Worm (Caenorhabditis elegans) whole organism, young adult: ENCODE measurements around the gene fbxc-47.

Source experiments
- F57A8.1 ChIP-seq: fragments of 200-800 bp; sonication (Bioruptor generic); optimal IDR thresholded peaks from 2 replicates; lab custom pipeline; 2018; ENCODE audit warnings: mild to moderate bottlenecking, missing genetic modification characterization, moderate library complexity, missing compliant biosample characterization
- F57C9.4 ChIP-seq: sonication (generic microtip); optimal IDR thresholded peaks from 2 replicates; lab custom pipeline; 2017; ENCODE audit warnings: mild to moderate bottlenecking, missing genetic modification characterization, missing compliant biosample characterization
- die-1 ChIP-seq: sonication (generic microtip); optimal IDR thresholded peaks from 2 replicates; lab custom pipeline; 2016; ENCODE audit warnings: missing genotype, mild to moderate bottlenecking, missing genetic modification characterization, missing compliant biosample characterization
- dox-1 ChIP-seq: fragments of 200-800 bp; sonication (Bioruptor generic); IDR thresholded peaks from 2 replicates; pipeline ENCODE4 v1.3.6; 2022; ENCODE audit warnings: missing genetic modification reagents, missing genetic modification characterization, missing compliant biosample characterization
- lin-26 ChIP-seq: fragments of 200-800 bp; sonication (Bioruptor generic); IDR thresholded peaks from 2 replicates; pipeline ENCODE4 v1.3.6; 2022; ENCODE audit warnings: missing genetic modification reagents, missing genetic modification characterization, missing compliant biosample characterization
- nhr-90 ChIP-seq: sonication (generic microtip); optimal IDR thresholded peaks from 2 replicates; lab custom pipeline; 2016; ENCODE audit warnings: missing genotype, mild to moderate bottlenecking, missing genetic modification characterization, missing compliant biosample characterization
- ztf-26 ChIP-seq: sonication (generic microtip); optimal IDR thresholded peaks from 2 replicates; lab custom pipeline; 2017; ENCODE audit warnings: missing genetic modification characterization, missing compliant biosample characterization

DNA sequence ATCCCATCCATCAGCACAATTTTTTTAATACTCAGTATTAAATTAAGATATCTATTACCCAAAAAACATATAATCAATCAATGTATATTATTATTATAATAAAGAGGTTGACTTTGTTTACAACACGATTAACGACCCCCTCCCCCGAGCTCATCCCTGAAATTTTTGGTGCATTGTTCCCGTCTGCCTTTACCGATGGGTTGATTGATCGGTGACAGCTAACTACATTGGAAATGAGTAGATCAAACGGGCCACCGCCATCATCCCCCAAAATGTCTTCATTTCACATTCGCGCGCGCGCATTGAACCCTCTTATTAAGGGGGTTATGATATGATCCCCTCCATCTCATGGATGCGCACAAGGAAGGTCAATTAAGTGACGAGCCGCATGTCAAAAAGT is 45.5 kb upstream of the fbxc-47 start:
- no peak for TF ChIP-seq nhr-90 (tag; lab: Kevin White, UChicago)
- TF ChIP-seq die-1: no peak
- no peak for TF ChIP-seq F57C9.4 (tag; lab: Kevin White, UChicago)
- TF ChIP-seq ztf-26 (tag; lab: Kevin White, UChicago): no peak
- no peak for TF ChIP-seq dox-1 (GFP tag; lab: Robert Waterston, UW)
- TF ChIP-seq lin-26 (GFP tag; lab: Robert Waterston, UW): no peak; the same call in 1 of the 2 replicates
- no peak for TF ChIP-seq F57A8.1 (GFP tag; lab: Kevin White, UChicago)
